Worm (Caenorhabditis elegans): ENCODE results near the gene C33C12.1.
"Not testable (repeated sequence)": the region's sequence is repeated elsewhere in the genome, so short reads cannot be mapped to it uniquely, and the experiment has no call there.

Gene C33C12.1

DNA sequence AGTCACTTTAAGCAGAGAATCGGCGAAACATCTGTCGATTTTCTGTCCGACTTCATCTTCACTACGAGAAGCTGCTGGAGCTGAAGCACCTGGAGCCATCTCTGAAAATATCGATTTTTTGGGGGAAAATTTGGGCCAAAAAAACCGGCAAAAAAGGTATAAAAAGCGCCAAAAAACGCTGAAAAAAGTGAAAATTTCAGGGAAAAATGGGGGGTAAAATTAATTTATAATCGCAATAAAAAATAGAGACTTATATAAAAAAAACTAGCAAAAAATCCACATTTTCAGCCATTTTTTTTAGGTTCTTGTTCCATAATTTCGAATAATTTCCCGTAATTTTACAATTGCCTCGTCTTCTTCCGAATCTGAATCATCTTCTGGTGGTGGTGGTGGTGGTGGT, 27.6 kb downstream of the C33C12.1 start, which contains the start of gene F54A3.5:
Gene F54A3.5 (minus strand): TSS at position 101 of the 400 bp plus-strand sequence.
- no peak for TF ChIP-seq him-1 (tag; optimal IDR thresholded peaks at IDR 0.05)
- no peak for TF ChIP-seq W03F9.2 (tag; optimal IDR thresholded peaks at IDR 0.05)
- TF ChIP-seq dao-5 (tag; optimal IDR thresholded peaks at IDR 0.05), result no peak

DNA sequence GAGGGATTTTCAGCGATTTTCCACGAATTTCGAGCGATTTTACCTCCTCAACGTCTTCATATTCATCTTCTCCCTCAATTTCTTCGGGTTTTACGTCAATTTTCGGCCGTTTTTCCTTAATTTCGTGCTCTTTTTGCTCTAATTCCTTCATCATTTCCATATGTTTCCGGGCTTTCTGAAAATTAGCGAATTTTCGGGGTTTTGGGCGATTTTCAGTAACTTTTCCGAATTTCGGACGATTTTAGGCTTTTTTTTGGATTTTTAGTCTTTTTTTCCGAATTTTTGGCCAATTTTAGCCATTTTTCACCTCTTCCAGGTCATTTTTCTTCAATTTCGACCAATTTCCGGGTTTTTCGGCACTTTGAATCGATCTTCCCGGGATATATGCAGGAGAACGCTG, 32.3 kb downstream of the C33C12.1 start:
- TF ChIP-seq W03F9.2 (tag; optimal IDR thresholded peaks at IDR 0.05) (no peak), him-1 (tag; optimal IDR thresholded peaks at IDR 0.05) (no peak), dao-5 (tag; optimal IDR thresholded peaks at IDR 0.05) (no peak)

DNA sequence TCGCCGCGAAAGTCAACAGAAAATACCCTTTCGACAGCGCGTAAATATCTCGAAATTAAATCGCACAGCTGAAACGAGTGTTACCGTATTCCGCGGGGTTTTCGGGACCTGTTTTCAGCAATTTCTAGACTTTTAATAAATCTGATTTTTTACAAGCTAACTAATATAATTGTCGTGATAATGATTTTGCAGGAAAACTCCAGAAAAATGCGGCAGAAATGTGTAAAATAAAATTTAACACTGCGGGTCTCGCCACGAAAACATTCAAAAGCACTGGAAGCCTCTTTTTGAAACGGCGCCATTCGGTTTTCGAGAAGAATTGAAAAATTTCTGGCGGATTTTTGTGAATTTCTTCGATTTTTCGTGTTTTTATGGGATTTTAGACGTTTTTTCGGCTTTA, 34.4 kb downstream of the C33C12.1 start, which contains the start of gene F54A3.6:
Gene F54A3.6 (minus strand): TSS at position 42 of the 400 bp plus-strand sequence.
- not testable (repeated sequence) for TF ChIP-seq dao-5, W03F9.2, him-1 (tag; optimal IDR thresholded peaks at IDR 0.05)

DNA sequence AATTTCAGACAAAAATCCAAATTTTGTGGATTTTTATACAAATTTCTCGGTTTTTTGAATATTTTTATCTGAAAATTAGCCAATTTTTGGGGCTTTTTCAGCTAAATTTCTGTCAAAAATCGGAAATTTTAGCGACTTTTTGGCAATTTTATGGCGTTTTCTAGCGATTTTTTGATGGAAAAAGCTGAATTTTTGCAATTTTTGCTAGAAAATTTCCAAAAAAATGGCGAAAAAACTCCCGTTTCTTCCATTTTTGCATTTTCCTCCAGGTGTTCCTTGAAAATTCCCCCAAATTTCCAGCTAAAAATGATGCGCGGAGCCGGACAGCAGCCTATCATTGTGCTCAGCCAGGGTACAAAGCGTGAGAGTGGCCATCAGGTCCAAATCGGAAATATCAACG, 35.2 kb downstream of the C33C12.1 start, which contains the start of gene cct-3:
Gene cct-3 (plus strand): TSS at position 301 of the 400 bp plus-strand sequence.
- TF ChIP-seq W03F9.2 (tag; optimal IDR thresholded peaks at IDR 0.05) (no peak), dao-5 (tag; optimal IDR thresholded peaks at IDR 0.05) (no peak)

DNA sequence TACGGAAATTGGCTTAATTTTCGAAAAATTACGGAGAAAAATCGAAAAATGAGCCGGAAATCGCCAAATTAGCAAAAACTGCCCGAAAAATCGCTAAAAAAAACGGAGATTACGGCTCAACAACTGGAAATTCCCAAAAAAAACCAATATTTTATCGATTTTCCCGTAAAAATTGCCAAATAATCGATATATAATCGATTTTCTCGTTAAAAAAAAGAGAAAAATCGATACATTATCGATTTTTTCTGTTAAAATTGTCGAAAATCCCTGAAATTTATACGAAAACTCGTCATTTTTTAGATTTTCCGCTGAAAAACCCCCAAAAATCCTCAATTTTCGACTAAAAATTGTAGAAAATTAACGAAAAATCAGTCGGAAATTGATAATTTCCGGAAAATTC, 38.3 kb downstream of the C33C12.1 start:
- no peak for TF ChIP-seq dao-5 (tag; optimal IDR thresholded peaks at IDR 0.05)
- no peak for TF ChIP-seq W03F9.2 (tag; optimal IDR thresholded peaks at IDR 0.05)
- no peak for TF ChIP-seq him-1 (tag; optimal IDR thresholded peaks at IDR 0.05)

DNA sequence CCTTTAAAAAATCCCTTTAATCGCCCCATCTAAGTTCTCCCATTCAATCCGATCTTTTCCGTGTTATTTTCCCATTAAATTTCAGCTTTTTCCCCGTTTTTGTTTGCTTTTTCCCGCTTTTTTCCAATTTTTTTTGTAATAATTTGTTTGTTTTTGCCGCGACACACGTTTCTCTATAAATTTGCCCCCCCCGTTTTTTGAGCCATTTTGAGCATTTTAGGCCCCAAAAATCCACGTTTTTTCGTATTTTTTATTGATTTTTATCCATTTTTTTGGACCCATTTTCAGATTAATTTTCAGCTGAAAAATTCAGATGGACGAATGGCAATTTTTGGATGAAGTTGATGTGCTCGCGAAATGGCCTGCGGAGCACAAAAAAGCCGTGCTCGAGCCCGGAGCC, 45.3 kb downstream of the C33C12.1 start, which contains the start of gene F54A3.2:
Gene F54A3.2 (plus strand): TSS at position 301 of the 400 bp plus-strand sequence.
- TF ChIP-seq W03F9.2 (tag; optimal IDR thresholded peaks at IDR 0.05), result no peak

Measured in whole organism, L4/young adult.